Worm (Caenorhabditis elegans) whole organism, young adult: Measurements from ENCODE around the gene C56G2.15.

Experiments used
- Y53F4B.3 ChIP-seq: fragments of 200-800 bp; sonication (Bioruptor generic); IDR thresholded peaks from 2 replicates; pipeline ENCODE4 v1.3.6; 2022; ENCODE audit warnings: missing genetic modification reagents, missing genetic modification characterization, missing compliant biosample characterization
- ceh-27 ChIP-seq: fragments of 200-800 bp; sonication (Bioruptor generic); optimal IDR thresholded peaks from 2 replicates; lab custom pipeline; 2018; ENCODE audit warnings: mild to moderate bottlenecking, missing genetic modification characterization, moderate library complexity, missing compliant biosample characterization
- ceh-79 ChIP-seq: sonication (generic microtip); optimal IDR thresholded peaks from 2 replicates; lab custom pipeline; 2017; ENCODE audit warnings: mild to moderate bottlenecking, missing genetic modification characterization, missing compliant biosample characterization
- fkh-3 ChIP-seq: sonication (generic microtip); optimal IDR thresholded peaks from 2 replicates; lab custom pipeline; 2016; ENCODE audit warnings: mild to moderate bottlenecking, missing genetic modification characterization, missing compliant biosample characterization
- lin-26 ChIP-seq: fragments of 200-800 bp; sonication (Bioruptor generic); IDR thresholded peaks from 2 replicates; pipeline ENCODE4 v1.3.6; 2022; ENCODE audit warnings: missing genetic modification reagents, missing genetic modification characterization, missing compliant biosample characterization
- lin-35 ChIP-seq, 3 experiments: fragments of 150-350 bp in 2 of 3; sonication (generic microtip) in 1 of 3; optimal IDR thresholded peaks; 2 replicates each; lab custom pipeline; 2014 to 2018; ENCODE audit warnings: missing biosample characterization in 3 of 3, missing genetic modification characterization in 3 of 3, missing genetic modification reagents in 3 of 3
- mes-4 ChIP-seq: sonication (generic microtip); optimal IDR thresholded peaks from 2 replicates; lab custom pipeline; 2016; ENCODE audit warnings: missing genotype, missing genetic modification characterization, missing compliant biosample characterization
- pha-4 ChIP-seq: fragments of 150-350 bp; sonication (generic microtip); optimal IDR thresholded peaks from 2 replicates; lab custom pipeline; 2014; ENCODE audit warnings: missing biosample characterization, missing genetic modification reagents, missing genetic modification characterization
- unc-62 ChIP-seq: fragments of 150-350 bp; optimal IDR thresholded peaks from 2 replicates; lab custom pipeline; 2014; ENCODE audit warnings: missing biosample characterization, missing genetic modification reagents, missing genetic modification characterization

- TF ChIP-seq pha-4 (tag; lab: Kevin White, UChicago) (no peak), lin-26 (GFP tag; lab: Robert Waterston, UW) (no peak), ceh-79 (tag; lab: Kevin White, UChicago) (no peak), fkh-3 (tag; lab: Kevin White, UChicago) (no peak), mes-4 (tag; lab: Kevin White, UChicago) (no peak), lin-35 (GFP tag; optimal IDR thresholded peaks at IDR 0.05; lab: Kevin White, UChicago) (no peak), ceh-27 (no peak), Y53F4B.3 (GFP tag; lab: Robert Waterston, UW) (no peak), unc-62 (GFP tag; lab: Kevin White, UChicago) (no peak)
Measured at ce11 chrIII:6324139-6324538, 43.6 kb downstream of the C56G2.15 start, which contains the start of gene C56G2.5.
